Fruit fly (Drosophila melanogaster): ENCODE results near the gene lectin-22C.

Gene lectin-22C

DNA sequence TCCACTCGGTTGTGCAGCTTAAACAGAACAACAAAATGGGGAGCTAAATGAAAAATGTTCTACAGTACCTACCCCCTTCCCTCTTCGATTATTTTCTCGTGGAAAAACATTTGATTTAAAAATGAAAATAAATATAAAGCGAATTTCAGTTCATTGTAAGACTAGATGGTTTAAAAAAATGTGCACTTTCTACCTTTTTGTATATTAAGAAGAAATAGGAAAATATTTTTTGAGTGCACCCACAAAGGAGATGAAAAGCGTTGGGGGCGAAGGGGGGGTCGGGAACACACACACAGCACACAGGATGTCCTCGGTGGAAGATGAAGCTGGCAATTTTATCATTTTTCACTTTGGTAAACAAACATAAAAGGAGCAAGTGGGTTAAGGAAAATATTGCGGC is 14.2 kb downstream of the lectin-22C start:
- no peak for TF ChIP-seq peb (GFP tag; IDR thresholded peaks at IDR 0.05)
- no peak for TF ChIP-seq CTCF (GFP tag; optimal IDR thresholded peaks at IDR 0.05)
- no peak for TF ChIP-seq CG14014 (GFP tag; IDR thresholded peaks at IDR 0.05)
- no peak for TF ChIP-seq sr (GFP tag; IDR thresholded peaks at IDR 0.05)
- no peak for TF ChIP-seq CG15073 (GFP tag; optimal IDR thresholded peaks at IDR 0.05)
- TF ChIP-seq CG9215 (GFP tag; IDR thresholded peaks at IDR 0.05) = no peak
- TF ChIP-seq Awh (GFP tag; IDR thresholded peaks at IDR 0.05) = no peak
- no peak for TF ChIP-seq CG3065 (GFP tag; optimal IDR thresholded peaks at IDR 0.05)
- no peak for TF ChIP-seq her (GFP tag; optimal IDR thresholded peaks at IDR 0.05)
- no peak for TF ChIP-seq chn (GFP tag; optimal IDR thresholded peaks at IDR 0.05)
- no peak for TF ChIP-seq CG7271 (tag; optimal IDR thresholded peaks at IDR 0.05)
- TF ChIP-seq Ssrp (tag; optimal IDR thresholded peaks at IDR 0.05) = no peak

DNA sequence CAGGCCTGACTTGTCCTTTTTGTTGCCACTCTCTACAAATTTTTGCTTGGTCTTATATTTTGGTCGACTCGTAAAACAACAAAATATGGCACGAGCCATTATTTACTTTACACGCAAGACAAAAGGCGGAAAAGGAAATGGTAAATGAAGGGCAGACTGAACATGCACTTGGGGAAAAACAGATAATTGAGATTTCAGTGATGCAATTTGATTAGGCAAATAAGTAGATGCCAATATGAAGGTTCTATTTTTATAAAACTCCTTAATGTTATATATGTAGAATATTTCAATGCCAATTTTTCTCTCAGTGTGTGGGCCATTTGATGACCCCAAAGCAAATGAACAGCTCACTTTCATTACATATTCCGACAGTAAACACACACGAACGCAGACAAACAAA is 21.9 kb downstream of the lectin-22C start:
- no peak for TF ChIP-seq CG8388 (GFP tag; optimal IDR thresholded peaks at IDR 0.05)
- TF ChIP-seq danr (GFP tag; IDR thresholded peaks at IDR 0.05) = no peak
- no peak for TF ChIP-seq Oaz (GFP tag; IDR thresholded peaks at IDR 0.05)
- TF ChIP-seq CG10565 (GFP tag; optimal IDR thresholded peaks at IDR 0.05) = no peak
- no peak for TF ChIP-seq CG9797 (GFP tag; optimal IDR thresholded peaks at IDR 0.05)
- TF ChIP-seq CG15073 (GFP tag; optimal IDR thresholded peaks at IDR 0.05) = no peak
- no peak for TF ChIP-seq Doc2 (GFP tag; IDR thresholded peaks at IDR 0.05)
- no peak for TF ChIP-seq bigmax (GFP tag; optimal IDR thresholded peaks at IDR 0.05)
- TF ChIP-seq CG7839 (tag; optimal IDR thresholded peaks at IDR 0.05) = peak; percentile 7
- no peak for TF ChIP-seq ara (GFP tag; IDR thresholded peaks at IDR 0.05)
- no peak for TF ChIP-seq CG14050 (GFP tag; IDR thresholded peaks at IDR 0.05)
- no peak for TF ChIP-seq CG8089 (GFP tag; optimal IDR thresholded peaks at IDR 0.05)
- TF ChIP-seq Bdp1 (GFP tag; optimal IDR thresholded peaks at IDR 0.05) = no peak
- no peak for TF ChIP-seq fd102C (GFP tag; optimal IDR thresholded peaks at IDR 0.05)
- TF ChIP-seq CG2120 (GFP tag; optimal IDR thresholded peaks at IDR 0.05) = peak; percentile 55
- no peak for TF ChIP-seq CG32767 (GFP tag; IDR thresholded peaks at IDR 0.05)
- TF ChIP-seq Drgx (GFP tag; IDR thresholded peaks at IDR 0.05) = no peak
- 0 out of 2 replicates have a peak, but pooled peaks have one; percentile 29 for TF ChIP-seq stc (GFP tag; IDR thresholded peaks at IDR 0.05)
- TF ChIP-seq CG15269 (tag; optimal IDR thresholded peaks at IDR 0.05) = peak; percentile 17
- TF ChIP-seq CG9932 (GFP tag; IDR thresholded peaks at IDR 0.05) = no peak; the same call in 1 of the 2 replicates
- TF ChIP-seq grau (tag; optimal IDR thresholded peaks at IDR 0.05) = peak; percentile 32
- no peak for TF ChIP-seq CG2116 (GFP tag; optimal IDR thresholded peaks at IDR 0.05)
- TF ChIP-seq CG6813 (GFP tag; optimal IDR thresholded peaks at IDR 0.05) = no peak
- TF ChIP-seq CG9817 (tag; optimal IDR thresholded peaks at IDR 0.05) = peak; percentile 15
- TF ChIP-seq CG8359 (GFP tag; optimal IDR thresholded peaks at IDR 0.05; ENCODE audit: borderline replicate concordance) = no peak
- TF ChIP-seq CG11504 (tag; optimal IDR thresholded peaks at IDR 0.05) = peak; percentile 27
- TF ChIP-seq ro (GFP tag; IDR thresholded peaks at IDR 0.05) = no peak
- TF ChIP-seq CG7556 (GFP tag; optimal IDR thresholded peaks at IDR 0.05) = peak; percentile 13
- TF ChIP-seq CG12236 (GFP tag; optimal IDR thresholded peaks at IDR 0.05) = no peak
- TF ChIP-seq CG8281 (tag; optimal IDR thresholded peaks at IDR 0.05) = no peak
- TF ChIP-seq CG31365 (tag; optimal IDR thresholded peaks at IDR 0.05) = no peak
- no peak for TF ChIP-seq CG8765 (GFP tag; IDR thresholded peaks at IDR 0.05)
- peak; percentile 46; the same call in 1 of the 2 replicates for TF ChIP-seq slbo (GFP tag; IDR thresholded peaks at IDR 0.05)
- TF ChIP-seq sob (GFP tag; IDR thresholded peaks at IDR 0.05) = peak; percentile 24; the same call in 1 of the 2 replicates
- TF ChIP-seq CG10274 (GFP tag; optimal IDR thresholded peaks at IDR 0.05) = no peak
- TF ChIP-seq CG18764 (GFP tag; optimal IDR thresholded peaks at IDR 0.05) = no peak
- no peak; the same call in 1 of the 2 replicates for TF ChIP-seq al (GFP tag; IDR thresholded peaks at IDR 0.05)
- TF ChIP-seq Dll (GFP tag; IDR thresholded peaks at IDR 0.05; ENCODE audit: partially characterized antibody) = no peak
- peak; percentile 53 for TF ChIP-seq CG2678 (tag; optimal IDR thresholded peaks at IDR 0.05)
- TF ChIP-seq dysf (GFP tag; IDR thresholded peaks at IDR 0.05) = peak; percentile 46; the same call in 2 of the 3 replicates
- TF ChIP-seq ind (GFP tag; optimal IDR thresholded peaks at IDR 0.05) = peak; percentile 18
